Fruit fly (Drosophila melanogaster) whole organism, pupa: ENCODE data around the gene CG34280.

Experiments
- CG10348 ChIP-seq: fragments of 200-800 bp; sonication (Bioruptor generic); IDR thresholded peaks from 2 replicates; pipeline ENCODE4 v1.3.6; 2022; ENCODE audit warnings: missing biosample characterization, missing genetic modification characterization
- CG12605 ChIP-seq: fragments of 200-800 bp; sonication (Bioruptor generic); IDR thresholded peaks from 2 replicates; pipeline ENCODE4 v1.3.6; 2022; ENCODE audit warnings: missing biosample characterization, missing genetic modification characterization
- CG13204 ChIP-seq: fragments of 200-800 bp; sonication (Bioruptor generic); optimal IDR thresholded peaks from 2 replicates; lab custom pipeline; 2018; ENCODE audit warnings: missing biosample characterization, mild to moderate bottlenecking, missing genetic modification characterization, moderate library complexity
- CG14655 ChIP-seq: fragments of 200-800 bp; sonication (Bioruptor generic); optimal IDR thresholded peaks from 3 replicates; lab custom pipeline; 2017; ENCODE audit warnings: mild to moderate bottlenecking, missing biosample characterization, missing genetic modification reagents, missing genetic modification characterization
- CG15710 ChIP-seq: fragments of 200-800 bp; sonication (Bioruptor generic); optimal IDR thresholded peaks from 2 replicates; lab custom pipeline; 2018; ENCODE audit warnings: missing biosample characterization, mild to moderate bottlenecking, missing genetic modification characterization, moderate library complexity
- CG17806 ChIP-seq: fragments of 200-800 bp; sonication (Bioruptor generic); optimal IDR thresholded peaks from 2 replicates; lab custom pipeline; 2018; ENCODE audit warnings: missing biosample characterization, mild to moderate bottlenecking, missing genetic modification characterization, moderate library complexity
- CG32121 ChIP-seq: fragments of 200-800 bp; sonication (Bioruptor generic); IDR thresholded peaks from 2 replicates; pipeline ENCODE4 v1.3.6; 2022; ENCODE audit warnings: missing biosample characterization, missing genetic modification characterization
- CG34367 ChIP-seq: fragments of 200-800 bp; sonication (Bioruptor generic); optimal IDR thresholded peaks from 2 replicates; lab custom pipeline; 2018; ENCODE audit warnings: missing biosample characterization, mild to moderate bottlenecking, missing genetic modification characterization
- CG4496 ChIP-seq: fragments of 200-800 bp; sonication (Bioruptor generic); IDR thresholded peaks from 3 replicates; pipeline ENCODE4 v1.3.6; 2022; ENCODE audit warnings: missing biosample characterization, missing genetic modification characterization
- CG8159 ChIP-seq: fragments of 200-800 bp; sonication (Bioruptor generic); optimal IDR thresholded peaks from 3 replicates; lab custom pipeline; 2018; ENCODE audit warnings: missing biosample characterization, mild to moderate bottlenecking, missing genetic modification characterization, moderate library complexity
- CG8301 ChIP-seq: fragments of 200-800 bp; sonication (Bioruptor generic); optimal IDR thresholded peaks from 2 replicates; lab custom pipeline; 2018; ENCODE audit warnings: missing biosample characterization, mild to moderate bottlenecking, missing genetic modification characterization
- CG9948 ChIP-seq: fragments of 200-800 bp; sonication (Bioruptor generic); optimal IDR thresholded peaks from 2 replicates; lab custom pipeline; 2018; ENCODE audit warnings: missing biosample characterization, mild to moderate bottlenecking, missing genetic modification characterization, moderate library complexity
- D1 ChIP-seq: fragments of 200-800 bp; sonication (Bioruptor generic); optimal IDR thresholded peaks from 2 replicates; lab custom pipeline; 2018; ENCODE audit warnings: missing biosample characterization, mild to moderate bottlenecking, missing genetic modification characterization, moderate library complexity
- EcR ChIP-seq: fragments of 200-800 bp; sonication (Bioruptor generic); optimal IDR thresholded peaks from 3 replicates; lab custom pipeline; 2019; ENCODE audit warnings: missing biosample characterization, missing genetic modification characterization, mild to moderate bottlenecking, moderate library complexity, missing genetic modification reagents
- Ets98B ChIP-seq: fragments of 200-800 bp; sonication (Bioruptor generic); IDR thresholded peaks from 2 replicates; pipeline ENCODE4 v1.3.6; 2022; ENCODE audit warnings: missing biosample characterization, missing genetic modification characterization
- Pif1A ChIP-seq: fragments of 200-800 bp; sonication (Bioruptor generic); optimal IDR thresholded peaks from 3 replicates; lab custom pipeline; 2016; ENCODE audit warnings: missing biosample characterization, missing genetic modification characterization
- Pif1B ChIP-seq: fragments of 200-800 bp; sonication (Bioruptor generic); optimal IDR thresholded peaks from 3 replicates; lab custom pipeline; 2016; ENCODE audit warnings: missing biosample characterization, missing genetic modification characterization
- Snoo ChIP-seq: fragments of 200-800 bp; sonication (Bioruptor generic); optimal IDR thresholded peaks from 3 replicates; lab custom pipeline; 2017; ENCODE audit warnings: missing biosample characterization, mild to moderate bottlenecking, missing genetic modification characterization, inconsistent platforms
- fd96Ca ChIP-seq: fragments of 200-800 bp; sonication (Bioruptor generic); IDR thresholded peaks from 3 replicates; pipeline ENCODE4 v1.3.6; 2022; ENCODE audit warnings: missing biosample characterization, missing genetic modification characterization
- gl ChIP-seq: fragments of 200-800 bp; sonication (Bioruptor generic); optimal IDR thresholded peaks from 2 replicates; lab custom pipeline; 2018; ENCODE audit warnings: missing biosample characterization, mild to moderate bottlenecking, missing genetic modification characterization
- rn ChIP-seq: fragments of 200-800 bp; sonication (Bioruptor generic); IDR thresholded peaks from 2 replicates; pipeline ENCODE4 v1.3.6; 2022; ENCODE audit warnings: missing biosample characterization, missing genetic modification characterization

Gene CG34280

DNA sequence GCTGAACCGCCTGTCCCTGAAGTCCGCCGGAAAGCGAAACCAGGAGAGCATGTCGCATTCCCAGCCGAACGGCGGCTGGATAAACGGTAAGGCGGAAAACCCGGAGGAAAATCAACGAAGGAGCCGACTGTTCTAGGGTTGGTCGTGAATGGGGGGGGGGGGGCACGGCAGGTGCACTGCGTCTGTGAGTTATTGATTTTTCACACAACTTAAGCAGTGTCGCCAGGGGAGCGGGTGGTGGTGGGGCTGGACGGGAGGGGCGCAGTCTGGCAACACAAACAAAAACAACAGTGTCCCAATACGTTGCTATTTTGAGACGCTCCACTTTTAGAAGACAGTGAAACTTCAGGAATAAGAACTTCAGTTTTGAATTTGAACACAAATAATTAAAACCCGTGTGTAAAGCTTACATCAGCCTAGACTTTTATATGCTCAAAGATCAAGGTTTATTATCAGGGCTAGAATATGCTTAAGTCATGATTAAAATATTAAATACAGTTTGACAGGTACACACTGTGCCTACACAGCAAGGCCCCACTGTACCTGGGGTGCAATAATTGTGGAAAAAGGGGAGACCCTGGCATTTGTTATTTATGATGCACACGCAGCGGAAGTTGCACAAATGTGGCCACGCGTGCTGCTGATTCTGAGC is 17.2 kb downstream of the CG34280 start:
- TF ChIP-seq CG10348 (GFP tag; lab: Robert Waterston, UW) (peak; percentile 63), Snoo (tag; lab: Kevin White, UChicago) (peak; percentile 45), CG15710 (tag; lab: Kevin White, UChicago) (peak; percentile 67), CG17806 (tag; lab: Kevin White, UChicago) (peak; percentile 81), Pif1B (GFP tag; lab: Kevin White, UChicago) (peak; percentile 47), CG14655 (GFP tag; lab: Kevin White, UChicago) (peak; percentile 85), Ets98B (GFP tag; lab: Robert Waterston, UW) (peak; percentile 92), D1 (tag; lab: Kevin White, UChicago) (no peak), CG9948 (peak; percentile 72), CG8159 (peak; percentile 81), CG34367 (tag; lab: Kevin White, UChicago) (peak; percentile 60), CG8301 (tag; lab: Kevin White, UChicago) (peak; percentile 84), CG12605 (GFP tag; lab: Robert Waterston, UW) (peak; percentile 61; the same call in 1 of the 2 replicates), Pif1A (GFP tag; lab: Kevin White, UChicago) (peak; percentile 83), rn (peak; percentile 71), CG4496 (GFP tag; lab: Robert Waterston, UW) (peak; percentile 90), EcR (no peak), gl (tag; lab: Kevin White, UChicago) (peak; percentile 67), CG13204 (peak; percentile 29), CG32121 (peak; percentile 82), fd96Ca (GFP tag; lab: Robert Waterston, UW) (peak; percentile 83)

DNA sequence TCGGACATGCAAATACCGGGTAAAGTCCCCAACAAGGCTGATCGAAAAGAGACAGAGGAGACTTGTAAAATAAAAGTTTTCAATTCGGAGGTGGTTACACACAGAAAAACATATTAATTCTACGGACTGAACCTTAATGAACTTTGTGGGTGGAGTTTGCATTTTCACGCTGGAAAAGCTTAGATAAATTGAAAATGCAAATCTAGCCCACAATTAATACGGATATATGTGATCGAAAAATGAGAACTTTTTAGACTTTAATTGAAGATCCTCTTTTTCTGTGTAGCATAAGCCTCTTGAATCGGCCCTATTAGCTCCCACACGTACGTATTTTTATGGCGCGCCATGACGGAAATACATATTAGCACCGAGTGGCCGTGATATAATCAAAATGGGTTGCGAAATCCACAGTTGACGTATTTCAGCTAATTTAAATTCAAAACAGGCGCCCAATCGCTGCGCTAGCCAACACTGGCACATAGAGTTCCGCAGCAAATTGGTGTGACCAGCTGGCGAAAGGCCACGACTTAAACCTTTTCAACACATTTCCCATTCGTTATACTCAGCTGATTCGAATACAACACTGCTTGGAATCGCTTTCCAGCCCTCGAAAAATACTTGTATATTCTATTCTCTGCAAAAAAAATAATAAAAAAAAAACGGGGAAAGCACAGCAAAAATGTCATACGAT is 18.0 kb downstream of the CG34280 start:
- TF ChIP-seq rn: no peak
- peak; percentile 42 for TF ChIP-seq CG34367 (tag; lab: Kevin White, UChicago)
- no peak for TF ChIP-seq CG13204
- TF ChIP-seq CG14655 (GFP tag; lab: Kevin White, UChicago): peak; percentile 31
- TF ChIP-seq EcR: no peak
- peak; percentile 42 for TF ChIP-seq Snoo (tag; lab: Kevin White, UChicago)
- no peak for TF ChIP-seq CG17806 (tag; lab: Kevin White, UChicago)
- TF ChIP-seq CG8159: peak; percentile 42
- TF ChIP-seq Pif1B (GFP tag; lab: Kevin White, UChicago): peak; percentile 4
- TF ChIP-seq CG4496 (GFP tag; lab: Robert Waterston, UW): peak; percentile 74; the same call in 2 of the 3 replicates
- TF ChIP-seq Ets98B (GFP tag; lab: Robert Waterston, UW): peak; percentile 61; the same call in 1 of the 2 replicates
- no peak for TF ChIP-seq CG9948
- TF ChIP-seq gl (tag; lab: Kevin White, UChicago): no peak
- TF ChIP-seq CG10348 (GFP tag; lab: Robert Waterston, UW): no peak
- no peak for TF ChIP-seq CG8301 (tag; lab: Kevin White, UChicago)
- peak; percentile 68; the same call in 2 of the 3 replicates for TF ChIP-seq fd96Ca (GFP tag; lab: Robert Waterston, UW)
- peak; percentile 14 for TF ChIP-seq CG15710 (tag; lab: Kevin White, UChicago)
- no peak for TF ChIP-seq D1 (tag; lab: Kevin White, UChicago)
- TF ChIP-seq CG12605 (GFP tag; lab: Robert Waterston, UW): peak; percentile 51
- TF ChIP-seq CG32121: 0 out of 2 replicates have a peak, but pooled peaks have one; percentile 33
- TF ChIP-seq Pif1A (GFP tag; lab: Kevin White, UChicago): peak; percentile 25

DNA sequence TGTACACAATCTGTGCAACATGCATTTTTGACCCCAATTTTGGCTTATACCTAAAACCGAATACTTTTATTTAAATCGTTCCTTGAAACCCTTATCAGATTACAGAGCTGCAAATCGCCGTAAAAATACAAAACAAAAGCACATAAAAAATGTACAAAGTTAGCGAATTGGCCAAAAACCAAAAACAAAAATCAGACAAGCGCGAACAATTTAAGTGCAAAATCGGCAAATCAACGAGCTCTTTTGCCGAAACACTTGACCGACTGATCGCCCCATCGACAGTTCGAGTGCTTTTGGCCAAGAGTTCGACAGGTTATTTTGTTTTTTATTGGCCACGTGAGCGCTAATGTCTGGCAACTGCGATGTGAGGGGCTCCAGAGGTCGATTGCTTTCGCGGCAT is 21.6 kb downstream of the CG34280 start:
- TF ChIP-seq CG13204: no peak
- no peak for TF ChIP-seq CG8301 (tag; lab: Kevin White, UChicago)
- TF ChIP-seq Pif1B (GFP tag; lab: Kevin White, UChicago): no peak
- no peak for TF ChIP-seq CG8159
- no peak for TF ChIP-seq gl (tag; lab: Kevin White, UChicago)
- TF ChIP-seq EcR: no peak
- TF ChIP-seq CG17806 (tag; lab: Kevin White, UChicago): no peak
- TF ChIP-seq fd96Ca (GFP tag; lab: Robert Waterston, UW): no peak
- TF ChIP-seq Snoo (tag; lab: Kevin White, UChicago): no peak
- no peak for TF ChIP-seq CG4496 (GFP tag; lab: Robert Waterston, UW)
- no peak for TF ChIP-seq CG34367 (tag; lab: Kevin White, UChicago)
- no peak for TF ChIP-seq Pif1A (GFP tag; lab: Kevin White, UChicago)
- TF ChIP-seq Ets98B (GFP tag; lab: Robert Waterston, UW): no peak
- TF ChIP-seq CG32121: no peak
- no peak for TF ChIP-seq CG14655 (GFP tag; lab: Kevin White, UChicago)
- no peak for TF ChIP-seq CG15710 (tag; lab: Kevin White, UChicago)
- no peak for TF ChIP-seq CG9948
- no peak for TF ChIP-seq CG10348 (GFP tag; lab: Robert Waterston, UW)
- TF ChIP-seq rn: no peak
- TF ChIP-seq CG12605 (GFP tag; lab: Robert Waterston, UW): no peak
- TF ChIP-seq, all 21 proteins: peak for 0

DNA sequence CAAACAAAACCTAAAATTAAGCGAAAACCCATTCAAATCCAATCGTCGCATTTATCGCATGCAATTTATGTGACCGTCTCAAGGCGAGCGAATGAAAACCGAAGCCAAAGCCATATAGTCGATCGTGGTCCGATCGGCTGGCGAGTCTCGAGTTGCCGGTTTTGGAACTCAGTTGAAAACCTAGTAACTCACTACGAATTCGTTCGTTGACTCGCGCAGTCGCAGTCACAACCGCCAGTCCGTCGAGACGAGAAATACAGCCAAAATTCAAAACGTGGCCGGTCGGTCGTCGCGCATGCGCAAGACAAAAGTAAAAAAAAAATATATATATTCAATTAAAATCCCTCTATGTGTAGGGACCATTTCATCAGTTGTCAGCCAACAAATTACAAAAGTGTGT is 23.8 kb downstream of the CG34280 start, which contains the start of gene lute:
Gene lute (plus strand): TSS at position 203 of the 400 bp plus-strand sequence.
- no peak for TF ChIP-seq Ets98B (GFP tag; lab: Robert Waterston, UW)
- peak; percentile 81 for TF ChIP-seq EcR
- no peak for TF ChIP-seq CG10348 (GFP tag; lab: Robert Waterston, UW)

DNA sequence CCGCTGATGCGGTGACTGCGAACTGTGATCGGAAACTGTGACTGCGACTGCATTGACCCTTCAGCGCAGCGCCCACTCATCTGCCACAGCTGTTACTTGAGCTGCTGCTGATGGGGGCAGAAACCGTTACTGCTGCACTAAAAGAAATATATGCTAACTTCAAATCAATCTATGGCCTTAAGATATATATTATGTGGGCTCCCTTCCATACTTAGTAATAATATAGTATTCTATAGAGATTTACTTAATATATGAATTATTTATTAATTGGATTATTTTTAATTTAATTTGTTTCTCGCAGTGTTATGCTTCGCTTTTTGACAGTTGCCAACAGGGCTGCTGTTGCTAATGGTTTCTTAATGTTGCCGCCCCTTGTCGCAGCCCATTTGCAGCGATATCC is 24.5 kb downstream of the CG34280 start:
- TF ChIP-seq CG8159 (peak; percentile 37), CG17806 (tag; lab: Kevin White, UChicago) (peak; percentile 12), CG9948 (no peak), CG15710 (tag; lab: Kevin White, UChicago) (no peak)
